Worm (Caenorhabditis elegans) whole organism, mixed stage, embryonic: ENCODE measurements around the gene ddx-19.

Experiments
- ces-1 ChIP-seq: fragments of 150-350 bp; optimal IDR thresholded peaks from 2 replicates; lab custom pipeline; 2014; ENCODE audit warnings: missing biosample characterization, missing genetic modification reagents, missing genetic modification characterization
- elt-3 ChIP-seq: fragments of 150-350 bp; optimal IDR thresholded peaks from 2 replicates; lab custom pipeline; 2014; ENCODE audit warnings: missing biosample characterization, missing genetic modification characterization
- lin-13 ChIP-seq: fragments of 150-350 bp; optimal IDR thresholded peaks from 2 replicates; lab custom pipeline; 2014; ENCODE audit warnings: missing biosample characterization, missing genetic modification characterization
- nhr-12 ChIP-seq: fragments of 150-350 bp; optimal IDR thresholded peaks from 2 replicates; lab custom pipeline; 2014; ENCODE audit warnings: missing biosample characterization, missing genetic modification characterization
- nhr-237 ChIP-seq: fragments of 150-350 bp; optimal IDR thresholded peaks from 2 replicates; lab custom pipeline; 2014; ENCODE audit warnings: missing biosample characterization, missing genetic modification characterization
- snpc-4 ChIP-seq: fragments of 150-350 bp; optimal IDR thresholded peaks from 2 replicates; lab custom pipeline; 2014; ENCODE audit warnings: missing biosample characterization, missing genetic modification characterization
- unc-62 ChIP-seq: fragments of 150-350 bp; optimal IDR thresholded peaks from 2 replicates; lab custom pipeline; 2014; ENCODE audit warnings: missing biosample characterization, missing genetic modification reagents, missing genetic modification characterization
- ztf-11 ChIP-seq: fragments of 150-350 bp; optimal IDR thresholded peaks from 2 replicates; lab custom pipeline; 2014; ENCODE audit warnings: missing biosample characterization, missing genetic modification characterization

DNA sequence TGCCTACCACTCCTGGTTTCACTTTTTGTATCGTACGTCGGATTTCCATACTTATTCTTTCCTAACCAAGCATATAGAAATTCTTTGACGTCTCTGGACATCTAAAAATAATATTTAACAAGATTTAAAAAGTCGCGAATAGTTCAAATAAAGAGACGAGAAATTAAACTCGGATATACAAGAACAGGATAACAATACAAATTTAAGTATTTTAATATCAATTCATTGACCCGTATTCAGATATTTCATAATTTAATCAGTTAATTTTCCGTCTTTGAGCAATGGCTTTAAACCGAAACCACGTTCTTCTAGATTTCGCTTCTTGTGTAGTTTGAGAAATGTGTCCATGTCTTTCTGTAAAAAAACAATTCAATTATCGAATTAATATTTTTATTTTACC lies 1.1 kb upstream of the ddx-19 start, which contains the start of gene rha-1:
- no peak for TF ChIP-seq lin-13 (tag; lab: Kevin White, UChicago)
- no peak for TF ChIP-seq nhr-237 (tag; lab: Kevin White, UChicago)
- TF ChIP-seq ztf-11 (tag; lab: Kevin White, UChicago): no peak
- TF ChIP-seq nhr-12 (tag; lab: Kevin White, UChicago): no peak
- TF ChIP-seq ces-1: no peak
- no peak for TF ChIP-seq snpc-4 (tag; lab: Kevin White, UChicago)
- no peak for TF ChIP-seq elt-3 (tag; lab: Kevin White, UChicago)
- no peak for TF ChIP-seq unc-62 (GFP tag; lab: Kevin White, UChicago)
